Fruit fly (Drosophila melanogaster): Measurements from ENCODE around the gene CG15322.
"Not testable (repeated sequence)": the region's sequence is repeated elsewhere in the genome, so short reads cannot be mapped to it uniquely, and the experiment has no call there.

Gene CG15322

DNA sequence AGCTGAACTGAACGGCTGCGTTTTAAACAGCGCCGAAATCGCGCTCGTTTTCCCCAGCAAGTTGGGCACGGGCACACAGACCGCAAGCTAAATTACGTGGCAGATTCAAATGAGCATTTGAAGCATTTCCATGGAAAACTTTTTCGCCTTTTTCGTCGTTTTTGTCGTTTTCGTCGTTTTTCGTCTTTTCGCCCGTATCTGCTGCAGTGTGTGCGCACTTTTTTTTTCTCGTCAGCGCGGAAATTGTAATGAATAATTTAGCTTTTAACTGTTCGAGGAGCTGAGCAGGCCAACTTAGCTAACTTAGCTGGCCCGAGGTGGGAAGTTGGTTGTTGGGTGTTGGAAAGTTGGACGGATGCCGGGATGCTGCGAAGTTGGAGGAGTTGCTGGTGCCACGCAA, 3.8 kb upstream of the CG15322 start:
- 0 out of 2 replicates have a peak, but pooled peaks have one; percentile 25 for TF ChIP-seq CG12605 (GFP tag; IDR thresholded peaks at IDR 0.05)
- peak; percentile 58; the same call in 2 of the 3 replicates for TF ChIP-seq CG4496 (GFP tag; IDR thresholded peaks at IDR 0.05)
- peak; percentile 62; the same call in 1 of the 2 replicates for TF ChIP-seq Ets98B (GFP tag; IDR thresholded peaks at IDR 0.05)
- TF ChIP-seq CG32121 (GFP tag; IDR thresholded peaks at IDR 0.05): no peak

DNA sequence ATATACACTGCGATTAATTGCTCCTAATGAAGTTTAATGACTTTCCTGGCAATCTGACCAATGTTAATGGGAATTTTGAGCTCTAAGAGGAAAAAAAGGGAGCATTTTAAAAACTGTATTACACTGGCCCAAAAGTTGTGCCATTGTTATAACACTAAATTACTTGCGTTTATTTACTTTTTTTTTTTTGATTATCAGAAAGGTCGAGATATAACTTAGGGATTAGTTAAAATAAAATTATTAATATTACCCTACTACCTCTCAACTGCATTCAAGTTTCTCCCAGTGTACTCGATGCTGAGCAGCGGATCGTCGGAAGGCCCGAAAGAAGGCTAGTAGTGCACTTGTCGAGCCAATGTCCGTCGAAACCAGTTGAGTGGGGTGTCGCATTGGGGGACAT, 2.9 kb upstream of the CG15322 start:
- TF ChIP-seq CG8301 (tag; optimal IDR thresholded peaks at IDR 0.05): peak; percentile 66
- TF ChIP-seq gl (tag; optimal IDR thresholded peaks at IDR 0.05): no peak
- TF ChIP-seq Snoo (tag; optimal IDR thresholded peaks at IDR 0.05): no peak
- 0 out of 2 replicates have a peak, but pooled peaks have one; percentile 18 for TF ChIP-seq CG12605 (GFP tag; IDR thresholded peaks at IDR 0.05)
- no peak for TF ChIP-seq CG8159 (tag; optimal IDR thresholded peaks at IDR 0.05)
- peak; percentile 42 for TF ChIP-seq Pif1A (GFP tag; optimal IDR thresholded peaks at IDR 0.05)
- peak; percentile 70 for TF ChIP-seq CG4496 (GFP tag; IDR thresholded peaks at IDR 0.05)
- TF ChIP-seq CG9948 (tag; optimal IDR thresholded peaks at IDR 0.05): peak; percentile 14
- TF ChIP-seq CG14655 (GFP tag; optimal IDR thresholded peaks at IDR 0.05): peak; percentile 75
- TF ChIP-seq D1 (tag; optimal IDR thresholded peaks at IDR 0.05): no peak
- TF ChIP-seq rn (GFP tag; IDR thresholded peaks at IDR 0.05): no peak
- no peak for TF ChIP-seq CG34367 (tag; optimal IDR thresholded peaks at IDR 0.05)
- TF ChIP-seq fd96Ca (GFP tag; IDR thresholded peaks at IDR 0.05): peak; percentile 37; the same call in 1 of the 3 replicates
- TF ChIP-seq Ets98B (GFP tag; IDR thresholded peaks at IDR 0.05): peak; percentile 45; the same call in 1 of the 2 replicates
- TF ChIP-seq Pif1B (GFP tag; optimal IDR thresholded peaks at IDR 0.05): peak; percentile 4
- TF ChIP-seq CG17806 (tag; optimal IDR thresholded peaks at IDR 0.05): no peak
- peak; percentile 66 for TF ChIP-seq CG32121 (GFP tag; IDR thresholded peaks at IDR 0.05)
- no peak for TF ChIP-seq CG13204 (GFP tag; optimal IDR thresholded peaks at IDR 0.05)
- no peak for TF ChIP-seq CG10348 (GFP tag; IDR thresholded peaks at IDR 0.05)

DNA sequence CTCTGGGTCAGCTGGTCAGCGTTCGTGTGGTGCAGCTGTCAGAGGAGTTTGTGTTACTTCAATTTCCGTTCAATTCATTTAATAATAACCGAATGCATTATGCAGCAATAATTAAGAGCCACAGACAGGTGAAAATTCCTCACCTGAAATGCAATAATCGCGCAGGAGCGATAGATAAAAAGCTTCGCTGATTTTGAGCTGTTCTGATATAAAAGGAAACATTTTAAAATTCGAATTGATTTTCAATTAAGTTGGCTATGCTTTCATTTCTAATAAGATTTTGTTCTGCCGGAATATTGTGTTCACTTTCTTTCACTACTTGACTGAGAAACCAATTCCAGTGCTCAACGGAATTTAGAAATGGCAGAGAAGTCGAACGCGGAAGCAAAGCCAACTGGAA, 6.1 kb downstream of the CG15322 start, which contains the start of gene CG42583:
TSS of gene CG42583 (plus strand) at position 301 of the 400 bp plus-strand sequence.
- TF ChIP-seq CG15710 (tag; optimal IDR thresholded peaks at IDR 0.05) (no peak), CG10348 (GFP tag; IDR thresholded peaks at IDR 0.05) (no peak), D1 (tag; optimal IDR thresholded peaks at IDR 0.05) (no peak), CG32121 (GFP tag; IDR thresholded peaks at IDR 0.05) (no peak)

DNA sequence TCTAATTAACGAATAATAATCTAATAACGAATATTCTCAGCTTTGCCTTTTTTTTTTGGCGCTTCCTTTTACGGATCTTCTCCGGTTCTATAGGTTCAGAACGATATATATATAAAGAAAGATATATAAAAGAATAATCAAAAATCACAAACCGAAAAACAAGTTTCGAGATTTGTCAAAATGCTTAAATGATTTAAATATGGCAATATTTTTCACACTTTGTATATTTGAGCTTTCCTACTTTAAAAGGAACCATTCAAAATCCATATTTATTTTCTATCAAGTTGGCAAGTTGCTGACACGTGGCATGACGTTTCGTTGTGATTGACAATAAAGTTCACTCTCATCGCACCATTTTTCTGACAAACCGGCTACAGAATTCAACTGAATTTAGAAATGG, 7.3 kb downstream of the CG15322 start, which contains the start of gene CG34332:
TSS of gene CG34332 (plus strand) at position 301 of the 400 bp plus-strand sequence.
- TF ChIP-seq Ets98B (GFP tag; IDR thresholded peaks at IDR 0.05): no peak

DNA sequence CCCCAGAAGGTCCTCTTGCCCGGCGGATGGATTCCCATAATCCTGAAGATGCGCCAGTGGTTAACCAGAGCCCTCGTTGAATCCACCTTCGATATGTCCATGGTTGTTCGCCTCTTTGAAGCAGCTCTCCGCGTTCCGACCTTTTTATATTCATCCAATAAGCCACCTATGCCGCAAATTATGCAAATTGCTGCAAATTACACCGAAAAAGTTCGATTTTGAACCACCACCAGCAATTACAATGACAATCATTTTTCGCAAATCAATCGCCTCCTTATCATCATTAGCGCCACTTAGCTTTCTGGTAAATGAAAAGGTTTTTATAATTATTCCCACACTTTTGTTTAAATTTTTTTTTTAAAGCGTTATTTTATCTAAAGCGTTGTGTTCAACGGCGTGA, 9.7 kb downstream of the CG15322 start, which contains the start of gene Or19a:
TSS of gene Or19a (minus strand) at position 101 of the 400 bp plus-strand sequence.
- TF ChIP-seq CG10348 (GFP tag; IDR thresholded peaks at IDR 0.05); fd96Ca (GFP tag; IDR thresholded peaks at IDR 0.05); CG14655 (GFP tag; optimal IDR thresholded peaks at IDR 0.05): not testable (repeated sequence)

DNA sequence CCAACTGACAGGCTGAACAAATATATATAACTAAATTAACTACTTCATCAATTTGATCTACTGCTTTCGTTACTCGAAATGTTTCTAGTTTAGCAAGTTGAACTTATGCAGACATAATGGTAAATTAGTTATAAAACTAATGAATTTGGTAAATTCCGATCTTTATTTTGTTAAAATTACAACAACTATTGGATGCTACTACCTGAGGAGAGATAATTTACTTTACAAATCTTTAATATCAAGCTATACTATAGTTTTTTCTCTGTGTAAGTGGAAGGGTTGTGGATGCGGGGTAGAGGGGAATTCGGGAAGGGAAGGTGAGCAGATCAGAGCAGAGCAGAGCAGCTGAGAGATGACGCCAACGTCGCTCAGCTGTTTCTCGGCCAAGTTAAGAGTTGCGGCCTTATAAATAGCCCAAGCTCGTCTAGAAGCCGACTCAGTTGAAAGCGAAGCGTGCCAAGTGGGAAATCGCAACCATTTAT, 14.4 kb downstream of the CG15322 start, which contains the start of gene aspr:
TSS of gene aspr (plus strand) at position 432 of the 482 bp plus-strand sequence.
- TF ChIP-seq CG14655 (GFP tag; optimal IDR thresholded peaks at IDR 0.05) (peak; percentile 28), CG17806 (tag; optimal IDR thresholded peaks at IDR 0.05) (peak; percentile 47), CG34367 (tag; optimal IDR thresholded peaks at IDR 0.05) (no peak), CG4496 (GFP tag; IDR thresholded peaks at IDR 0.05) (no peak), CG12605 (GFP tag; IDR thresholded peaks at IDR 0.05) (no peak), Snoo (tag; optimal IDR thresholded peaks at IDR 0.05) (no peak), EcR (GFP tag; optimal IDR thresholded peaks at IDR 0.05) (no peak), gl (tag; optimal IDR thresholded peaks at IDR 0.05) (no peak), fd96Ca (GFP tag; IDR thresholded peaks at IDR 0.05) (no peak), Ets98B (GFP tag; IDR thresholded peaks at IDR 0.05) (no peak), rn (GFP tag; IDR thresholded peaks at IDR 0.05) (no peak), CG10348 (GFP tag; IDR thresholded peaks at IDR 0.05) (no peak), CG32121 (GFP tag; IDR thresholded peaks at IDR 0.05) (no peak), Pif1A (GFP tag; optimal IDR thresholded peaks at IDR 0.05) (peak; percentile 25), CG9948 (tag; optimal IDR thresholded peaks at IDR 0.05) (peak; percentile 52), CG8159 (tag; optimal IDR thresholded peaks at IDR 0.05) (peak; percentile 63), CG13204 (GFP tag; optimal IDR thresholded peaks at IDR 0.05) (no peak), Pif1B (GFP tag; optimal IDR thresholded peaks at IDR 0.05) (no peak), CG15710 (tag; optimal IDR thresholded peaks at IDR 0.05) (peak; percentile 56), D1 (tag; optimal IDR thresholded peaks at IDR 0.05) (no peak), CG8301 (tag; optimal IDR thresholded peaks at IDR 0.05) (no peak)

DNA sequence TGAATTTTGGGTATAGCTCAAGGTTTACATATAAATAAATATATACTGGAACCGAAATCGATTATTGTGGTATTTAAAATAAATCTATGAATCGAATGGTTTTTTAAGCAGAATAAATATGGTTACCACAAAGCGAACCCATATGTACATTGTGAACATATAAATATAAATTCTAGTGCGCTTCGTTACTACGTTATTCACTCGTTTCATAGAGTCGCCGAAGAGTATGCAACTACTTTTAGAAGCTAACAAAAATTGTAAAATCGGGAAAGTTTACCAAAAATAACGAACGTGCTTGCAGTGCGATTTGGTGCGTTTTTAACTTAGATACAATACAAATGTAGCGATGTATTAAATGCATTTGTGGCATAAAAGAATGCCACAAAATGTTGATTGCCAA, 22.6 kb downstream of the CG15322 start:
- no peak for TF ChIP-seq Pif1B (GFP tag; optimal IDR thresholded peaks at IDR 0.05)
- TF ChIP-seq D1 (tag; optimal IDR thresholded peaks at IDR 0.05): no peak
- no peak for TF ChIP-seq CG32121 (GFP tag; IDR thresholded peaks at IDR 0.05)
- TF ChIP-seq EcR (GFP tag; optimal IDR thresholded peaks at IDR 0.05): no peak
- TF ChIP-seq CG17806 (tag; optimal IDR thresholded peaks at IDR 0.05): no peak
- TF ChIP-seq CG14655 (GFP tag; optimal IDR thresholded peaks at IDR 0.05): no peak
- no peak for TF ChIP-seq CG15710 (tag; optimal IDR thresholded peaks at IDR 0.05)
- no peak for TF ChIP-seq fd96Ca (GFP tag; IDR thresholded peaks at IDR 0.05)
- TF ChIP-seq rn (GFP tag; IDR thresholded peaks at IDR 0.05): no peak
- TF ChIP-seq CG12605 (GFP tag; IDR thresholded peaks at IDR 0.05): no peak
- no peak for TF ChIP-seq CG9948 (tag; optimal IDR thresholded peaks at IDR 0.05)
- no peak for TF ChIP-seq gl (tag; optimal IDR thresholded peaks at IDR 0.05)
- no peak for TF ChIP-seq Pif1A (GFP tag; optimal IDR thresholded peaks at IDR 0.05)
- no peak for TF ChIP-seq CG13204 (GFP tag; optimal IDR thresholded peaks at IDR 0.05)
- TF ChIP-seq CG4496 (GFP tag; IDR thresholded peaks at IDR 0.05): no peak
- TF ChIP-seq Snoo (tag; optimal IDR thresholded peaks at IDR 0.05): no peak

Data from whole organism, pupa.